Worm (Caenorhabditis elegans) whole organism, L4 larva: ENCODE results near the gene lec-5.
"Not testable (repeated sequence)": the region's sequence is repeated elsewhere in the genome, so short reads cannot be mapped to it uniquely, and the experiment has no call there.

Experiments
- D1046.2 ChIP-seq: fragments of 200-800 bp; sonication (Bioruptor generic); IDR thresholded peaks from 2 replicates; pipeline ENCODE4 v1.3.6; 2022; ENCODE audit warnings: missing genetic modification characterization, missing compliant biosample characterization
- T26A8.4 ChIP-seq: fragments of 200-800 bp; sonication (Bioruptor generic); IDR thresholded peaks from 2 replicates; pipeline ENCODE4 v1.3.6; 2022; ENCODE audit warnings: missing genetic modification characterization, missing compliant biosample characterization
- Y105C5A.15 ChIP-seq: fragments of 200-800 bp; sonication (Bioruptor generic); IDR thresholded peaks from 2 replicates; pipeline ENCODE4 v1.3.6; 2022; ENCODE audit warnings: missing genetic modification characterization, missing compliant biosample characterization
- Y48G9A.11 ChIP-seq: fragments of 200-800 bp; sonication (Bioruptor generic); IDR thresholded peaks from 2 replicates; pipeline ENCODE4 v1.3.6; 2022; ENCODE audit warnings: missing genetic modification reagents, missing genetic modification characterization, missing compliant biosample characterization
- aha-1 ChIP-seq: fragments of 150-350 bp; peaks from one replicate; lab custom pipeline; 2014; ENCODE audit warnings: missing biosample characterization, missing genetic modification characterization
- ama-1 ChIP-seq: fragments of 150-350 bp; optimal IDR thresholded peaks from 2 replicates; lab custom pipeline; 2014; ENCODE audit warnings: inconsistent platforms, mixed read lengths
- attf-4 ChIP-seq: sonication (generic microtip); optimal IDR thresholded peaks from 3 replicates; lab custom pipeline; 2017; ENCODE audit warnings: missing biosample characterization, missing genetic modification characterization
- ceh-28 ChIP-seq: fragments of 150-350 bp; optimal IDR thresholded peaks from 2 replicates; lab custom pipeline; 2014; ENCODE audit warnings: missing biosample characterization, missing genetic modification reagents, missing genetic modification characterization
- ceh-44 ChIP-seq: fragments of 200-800 bp; sonication (Bioruptor generic); IDR thresholded peaks from 2 replicates; pipeline ENCODE4 v1.3.6; 2022; ENCODE audit warnings: missing genetic modification reagents, missing genetic modification characterization, missing compliant biosample characterization
- ceh-62 ChIP-seq: sonication (generic microtip); optimal IDR thresholded peaks from 2 replicates; lab custom pipeline; 2017; ENCODE audit warnings: missing biosample characterization, missing genetic modification characterization
- ceh-82 ChIP-seq: sonication (generic microtip); optimal IDR thresholded peaks from 2 replicates; lab custom pipeline; 2017; ENCODE audit warnings: missing biosample characterization, missing genetic modification characterization
- daf-16 ChIP-seq, 3 experiments: sonication (generic microtip); optimal IDR thresholded peaks; 2 replicates each; lab custom pipeline; 2016 to 2017; ENCODE audit warnings: missing genetic modification characterization in 3 of 3, missing genetic modification reagents in 3 of 3, mild to moderate bottlenecking in 2 of 3, missing compliant biosample characterization in 2 of 3, missing biosample characterization in 1 of 3, moderate library complexity in 1 of 3
- dmd-9 ChIP-seq: fragments of 200-800 bp; sonication (Bioruptor generic); IDR thresholded peaks from 2 replicates; pipeline ENCODE4 v1.3.6; 2022; ENCODE audit warnings: missing genetic modification reagents, missing genetic modification characterization, missing compliant biosample characterization
- duxl-1 ChIP-seq: sonication (generic microtip); optimal IDR thresholded peaks from 2 replicates; lab custom pipeline; 2016; ENCODE audit warnings: mild to moderate bottlenecking, missing genetic modification characterization, moderate library complexity, missing compliant biosample characterization; ENCODE audit not compliant: poor library complexity
- dve-1 ChIP-seq: sonication (generic microtip); optimal IDR thresholded peaks from 2 replicates; lab custom pipeline; 2017; ENCODE audit warnings: antibody characterized with exemption, mild to moderate bottlenecking, missing genetic modification characterization, missing compliant biosample characterization; ENCODE audit not compliant: insufficient read depth
- egl-27 ChIP-seq: sonication (generic microtip); optimal IDR thresholded peaks from 3 replicates; lab custom pipeline; 2017; ENCODE audit warnings: missing biosample characterization, missing genetic modification reagents, missing genetic modification characterization
- gei-8 ChIP-seq: fragments of 200-800 bp; sonication (Bioruptor generic); optimal IDR thresholded peaks from 2 replicates; lab custom pipeline; 2018; ENCODE audit warnings: mild to moderate bottlenecking, missing genetic modification characterization, missing compliant biosample characterization
- hlh-30 ChIP-seq: sonication (generic microtip); optimal IDR thresholded peaks from 2 replicates; lab custom pipeline; 2017; ENCODE audit warnings: antibody characterized with exemption, mild to moderate bottlenecking, missing genetic modification characterization, missing compliant biosample characterization; ENCODE audit not compliant: insufficient read depth
- jun-1 ChIP-seq: fragments of 150-350 bp; optimal IDR thresholded peaks from 2 replicates; lab custom pipeline; 2014; ENCODE audit warnings: missing biosample characterization, missing genetic modification reagents, missing genetic modification characterization
- lsy-2 ChIP-seq, 2 experiments: fragments of 150-350 bp in 1 of 2; sonication (generic microtip) in 1 of 2; optimal IDR thresholded peaks; 2 replicates each; lab custom pipeline; 2014 to 2017; ENCODE audit warnings: missing biosample characterization in 2 of 2, missing genetic modification characterization in 2 of 2
- madf-5 ChIP-seq, 2 experiments: fragments of 200-800 bp; sonication (Bioruptor generic); IDR thresholded peaks; 2 replicates each; pipeline ENCODE4 v1.3.6; 2022; ENCODE audit warnings: missing compliant biosample characterization in 2 of 2, missing genetic modification characterization in 2 of 2
- mdl-1 ChIP-seq, 2 experiments: fragments of 150-350 bp in 1 of 2; sonication (generic microtip) in 1 of 2; optimal IDR thresholded peaks; 2 replicates each; lab custom pipeline; 2014 to 2017; ENCODE audit warnings: missing biosample characterization in 2 of 2, missing genetic modification characterization in 2 of 2
- mes-2 ChIP-seq: sonication (generic microtip); optimal IDR thresholded peaks from 2 replicates; lab custom pipeline; 2016; ENCODE audit warnings: missing genotype, mild to moderate bottlenecking, missing genetic modification characterization, missing compliant biosample characterization; ENCODE audit not compliant: poor library complexity, severe bottlenecking
- nhr-102 ChIP-seq: sonication (generic microtip); optimal IDR thresholded peaks from 2 replicates; lab custom pipeline; 2016; ENCODE audit warnings: mild to moderate bottlenecking, missing genetic modification characterization, moderate library complexity, missing compliant biosample characterization
- nhr-111 ChIP-seq: fragments of 200-800 bp; sonication (Bioruptor generic); optimal IDR thresholded peaks from 2 replicates; lab custom pipeline; 2018; ENCODE audit warnings: mild to moderate bottlenecking, missing genetic modification characterization, missing compliant biosample characterization
- nhr-28 ChIP-seq: fragments of 150-350 bp; optimal IDR thresholded peaks from 2 replicates; lab custom pipeline; 2014; ENCODE audit warnings: missing biosample characterization, missing genetic modification characterization
- nhr-48 ChIP-seq: sonication (generic microtip); optimal IDR thresholded peaks from 2 replicates; lab custom pipeline; 2016; ENCODE audit warnings: mild to moderate bottlenecking, missing genetic modification characterization, missing compliant biosample characterization
- nhr-6 ChIP-seq: fragments of 150-350 bp; optimal IDR thresholded peaks from 2 replicates; lab custom pipeline; 2014; ENCODE audit warnings: missing biosample characterization, missing genetic modification characterization
- nhr-76 ChIP-seq: fragments of 150-350 bp; optimal IDR thresholded peaks from 2 replicates; lab custom pipeline; 2014; ENCODE audit warnings: missing biosample characterization, missing genetic modification characterization
- nhr-77 ChIP-seq: fragments of 150-350 bp; optimal IDR thresholded peaks from 2 replicates; lab custom pipeline; 2014; ENCODE audit warnings: missing biosample characterization, missing genetic modification characterization
- pha-4 ChIP-seq, 2 experiments: fragments of 150-350 bp in 1 of 2; fragments of 200-800 bp in 1 of 2; sonication (Bioruptor generic) in 1 of 2; IDR thresholded peaks in 1 of 2; optimal IDR thresholded peaks in 1 of 2; 2 replicates each; pipeline versions ENCODE4 v1.3.6 to Lab custom; 2014 to 2022; ENCODE audit warnings: missing genetic modification characterization in 2 of 2, missing genetic modification reagents in 2 of 2, missing biosample characterization in 1 of 2, missing compliant biosample characterization in 1 of 2
- sdz-12 ChIP-seq: fragments of 200-800 bp; sonication (Bioruptor generic); optimal IDR thresholded peaks from 2 replicates; lab custom pipeline; 2018; ENCODE audit warnings: mild to moderate bottlenecking, missing genetic modification characterization, missing compliant biosample characterization
- snpc-1.2 ChIP-seq: fragments of 200-800 bp; sonication (Bioruptor generic); IDR thresholded peaks from 2 replicates; pipeline ENCODE4 v1.3.6; 2022; ENCODE audit warnings: missing genetic modification reagents, missing genetic modification characterization, missing compliant biosample characterization
- tra-1 ChIP-seq: fragments of 200-800 bp; sonication (Bioruptor generic); IDR thresholded peaks from 2 replicates; pipeline ENCODE4 v1.3.6; 2022; ENCODE audit warnings: missing genetic modification reagents, missing genetic modification characterization, missing compliant biosample characterization
- unc-39 ChIP-seq: sonication (generic microtip); optimal IDR thresholded peaks from 2 replicates; lab custom pipeline; 2017; ENCODE audit warnings: missing biosample characterization, missing genetic modification characterization
- vab-7 ChIP-seq: fragments of 200-800 bp; sonication (Bioruptor generic); IDR thresholded peaks from 2 replicates; pipeline ENCODE4 v1.3.6; 2022; ENCODE audit warnings: missing genetic modification reagents, missing genetic modification characterization, missing compliant biosample characterization
- zag-1 ChIP-seq: fragments of 150-350 bp; optimal IDR thresholded peaks from 2 replicates; lab custom pipeline; 2014; ENCODE audit warnings: missing biosample characterization, missing genetic modification characterization
- zfp-2 ChIP-seq: sonication (generic microtip); optimal IDR thresholded peaks from 2 replicates; lab custom pipeline; 2016; ENCODE audit warnings: mild to moderate bottlenecking, missing genetic modification characterization, missing compliant biosample characterization
- ztf-7 ChIP-seq: fragments of 150-350 bp; optimal IDR thresholded peaks from 2 replicates; lab custom pipeline; 2014; ENCODE audit warnings: missing biosample characterization, missing genetic modification characterization

Gene lec-5

DNA sequence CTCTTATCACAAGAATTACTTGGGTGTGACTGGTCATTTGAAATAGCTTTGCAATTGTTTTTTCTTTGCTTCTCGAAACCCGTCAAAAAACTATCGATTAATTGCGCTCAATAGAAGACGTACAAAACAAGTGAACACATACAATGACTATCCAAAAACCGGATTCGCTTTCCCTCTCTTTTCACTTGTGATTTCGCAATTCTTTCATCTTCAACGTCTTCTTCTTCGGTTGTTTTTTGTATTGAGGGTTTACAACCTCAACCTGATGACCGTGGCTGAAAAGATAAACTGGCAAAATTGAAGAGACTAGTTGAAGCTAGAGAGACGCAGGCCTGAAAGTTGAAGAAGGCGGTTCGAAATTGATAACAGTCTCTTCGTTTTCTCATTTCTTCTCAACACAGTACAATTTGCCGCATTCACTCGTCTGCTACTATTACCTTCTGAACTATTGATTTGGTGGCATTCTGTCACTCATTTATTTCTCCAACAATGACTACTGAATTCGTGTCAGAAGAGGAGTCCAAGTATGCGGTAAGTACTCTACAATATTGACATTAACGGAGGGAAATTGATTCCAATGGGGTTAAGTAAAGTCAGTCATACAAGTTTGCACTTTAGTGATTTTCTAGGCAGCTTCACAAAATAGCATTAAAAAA lies 45.2 kb upstream of the lec-5 start (continued):
- TF ChIP-seq aha-1 (tag; lab: Kevin White, UChicago) (peak; percentile 70), daf-16 (GFP tag; optimal IDR thresholded peaks at IDR 0.05; lab: Kevin White, UChicago) (no peak), daf-16 (tag; optimal IDR thresholded peaks at IDR 0.05; lab: Kevin White, UChicago) (peak; percentile 36), zfp-2 (no peak), nhr-48 (tag; lab: Kevin White, UChicago) (peak; percentile 42), dmd-9 (GFP tag; lab: Robert Waterston, UW) (no peak), Y105C5A.15 (GFP tag; lab: Robert Waterston, UW) (no peak)

- TF ChIP-seq D1046.2 (no peak), nhr-28 (tag; lab: Kevin White, UChicago) (no peak), egl-27 (no peak), unc-39 (tag; lab: Kevin White, UChicago) (no peak), zfp-2 (no peak), nhr-111 (GFP tag; lab: Kevin White, UChicago) (no peak), vab-7 (no peak), jun-1 (tag; lab: Kevin White, UChicago) (no peak), ztf-7 (tag; lab: Kevin White, UChicago) (no peak), duxl-1 (tag; lab: Kevin White, UChicago) (no peak), ceh-28 (no peak), ceh-82 (tag; lab: Kevin White, UChicago) (no peak), madf-5 (GFP tag; IDR thresholded peaks at IDR 0.05; lab: Robert Waterston, UW) (no peak)
Measured at ce11 chrII:5884252-5884651, 43.3 kb upstream of the lec-5 start, which contains the start of gene rfip-1. Gene rfip-1 (plus strand): TSS chrII:5884552.

DNA sequence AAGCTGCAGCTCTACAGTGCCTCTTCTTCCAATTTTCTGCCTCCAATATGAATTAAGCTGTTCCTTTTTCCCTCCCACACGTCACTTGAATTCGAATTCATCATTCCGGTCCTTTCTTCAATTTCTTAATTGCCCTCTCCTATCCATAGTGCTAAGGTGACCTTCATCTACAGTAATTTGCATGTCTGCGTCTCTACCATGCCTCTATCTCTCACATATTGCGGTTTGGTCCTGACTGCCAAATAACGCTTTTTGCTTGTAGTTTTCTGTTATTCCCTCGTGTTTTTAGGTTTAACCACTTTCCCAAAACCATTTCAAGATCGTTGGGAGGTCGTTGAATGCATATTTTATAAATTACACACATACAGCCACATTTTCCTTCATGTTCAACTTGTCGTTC lies 39.8 kb upstream of the lec-5 start:
- TF ChIP-seq hlh-30: peak; percentile 24
- peak; percentile 30 for TF ChIP-seq nhr-28 (tag; lab: Kevin White, UChicago)
- no peak for TF ChIP-seq Y48G9A.11 (GFP tag; lab: Robert Waterston, UW)
- TF ChIP-seq tra-1 (GFP tag; lab: Robert Waterston, UW): no peak
- TF ChIP-seq nhr-76 (tag; lab: Kevin White, UChicago): no peak
- no peak for TF ChIP-seq zag-1 (tag; lab: Kevin White, UChicago)
- TF ChIP-seq vab-7: no peak
- no peak for TF ChIP-seq jun-1 (tag; lab: Kevin White, UChicago)
- TF ChIP-seq ama-1 (lab: Kevin White, UChicago): no peak
- TF ChIP-seq attf-4 (tag; lab: Kevin White, UChicago): no peak
- TF ChIP-seq nhr-102 (tag; lab: Kevin White, UChicago): no peak

DNA sequence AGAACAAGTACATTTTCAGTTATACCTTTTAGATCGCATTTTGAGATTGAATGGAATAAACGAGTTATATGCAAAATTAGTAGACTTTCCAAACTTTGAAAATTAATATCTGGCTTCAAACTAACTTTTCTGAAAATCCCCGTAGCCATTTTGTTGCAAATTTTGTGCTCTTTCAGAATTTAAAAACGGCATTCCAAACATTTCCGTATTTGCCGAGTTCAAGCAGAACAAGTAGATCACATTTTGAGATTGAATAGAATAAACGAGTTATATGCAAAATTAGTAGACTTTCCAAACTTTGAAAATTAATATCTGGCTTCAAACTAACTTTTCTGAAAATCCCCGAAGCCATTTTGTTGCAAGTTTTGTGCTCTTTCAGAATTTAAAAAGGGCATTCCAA lies 35.6 kb upstream of the lec-5 start, which contains the start of gene F55C12.2:
Gene F55C12.2, plus strand, starts transcription at position 301 of the 400 bp plus-strand sequence.
- TF ChIP-seq nhr-77 (tag; lab: Kevin White, UChicago); Y105C5A.15 (GFP tag; lab: Robert Waterston, UW); gei-8: not testable (repeated sequence)

- TF ChIP-seq Y48G9A.11 (GFP tag; lab: Robert Waterston, UW) (no peak), daf-16 (GFP tag; optimal IDR thresholded peaks at IDR 0.05; lab: Kevin White, UChicago) (no peak), daf-16 (tag; optimal IDR thresholded peaks at IDR 0.05; lab: Kevin White, UChicago) (peak; percentile 52), snpc-1.2 (GFP tag; lab: Robert Waterston, UW) (no peak), ceh-62 (tag; lab: Kevin White, UChicago) (no peak)
- TF ChIP-seq, all 104 proteins: peak for 1
Measured at ce11 chrII:5876053-5876452, 35.1 kb upstream of the lec-5 start, which contains the start of gene F55C12.6. Gene F55C12.6 (minus strand): TSS chrII:5876153.

- TF ChIP-seq dve-1 (tag; lab: Kevin White, UChicago) (peak; percentile 54), nhr-77 (tag; lab: Kevin White, UChicago) (peak; percentile 17), unc-39 (tag; lab: Kevin White, UChicago) (no peak), lsy-2 (tag; optimal IDR thresholded peaks at IDR 0.05; lab: Kevin White, UChicago) (peak in 1 of 2 experiments; percentile 11), pha-4 (GFP tag; IDR thresholded peaks at IDR 0.05; lab: Robert Waterston, UW) (no peak), pha-4 (tag; optimal IDR thresholded peaks at IDR 0.05; lab: Kevin White, UChicago) (peak; percentile 4), nhr-6 (tag; lab: Kevin White, UChicago) (no peak), T26A8.4 (no peak), mes-2 (tag; lab: Kevin White, UChicago) (peak; percentile 24), ceh-44 (GFP tag; lab: Robert Waterston, UW) (no peak), sdz-12 (no peak), mdl-1 (tag; optimal IDR thresholded peaks at IDR 0.05; lab: Kevin White, UChicago) (peak in 1 of 2 experiments; percentile 28), aha-1 (tag; lab: Kevin White, UChicago) (peak; percentile 75), nhr-28 (tag; lab: Kevin White, UChicago) (peak; percentile 69), hlh-30 (peak; percentile 88)
Measured at ce11 chrII:5874130-5874529, 33.2 kb upstream of the lec-5 start.
